Fruit fly (Drosophila melanogaster) whole organism, embryonic: ENCODE results near the gene CG33664.
A peak's percentile ranks its signal among the peaks of the same experiment; 100 is the strongest.

ENCODE experiments used
- B-H2 ChIP-seq: fragments of 200-800 bp; sonication (Bioruptor generic); optimal IDR thresholded peaks from 2 replicates; lab custom pipeline; 2018; ENCODE audit warnings: missing biosample characterization, mild to moderate bottlenecking, missing genetic modification characterization
- Bteb2 ChIP-seq: fragments of 200-800 bp; sonication (Bioruptor generic); optimal IDR thresholded peaks from 2 replicates; lab custom pipeline; 2016; ENCODE audit warnings: missing biosample characterization, missing genetic modification characterization
- CG10267 ChIP-seq: fragments of 200-800 bp; sonication (Bioruptor generic); optimal IDR thresholded peaks from 2 replicates; lab custom pipeline; 2018; ENCODE audit warnings: missing biosample characterization, mild to moderate bottlenecking, missing genetic modification characterization, moderate library complexity
- CG12104 ChIP-seq: fragments of 200-800 bp; sonication (Bioruptor generic); optimal IDR thresholded peaks from 3 replicates; lab custom pipeline; 2016; ENCODE audit warnings: missing biosample characterization, missing genetic modification characterization
- CG12236 ChIP-seq: fragments of 200-800 bp; sonication (Bioruptor generic); optimal IDR thresholded peaks from 2 replicates; lab custom pipeline; 2016; ENCODE audit warnings: missing biosample characterization, missing genetic modification characterization
- CG1233 ChIP-seq: fragments of 200-800 bp; sonication (Bioruptor generic); optimal IDR thresholded peaks from 4 replicates; lab custom pipeline; 2018; ENCODE audit warnings: missing biosample characterization, mild to moderate bottlenecking, missing genetic modification characterization
- CG13296 ChIP-seq: fragments of 200-800 bp; sonication (Bioruptor generic); optimal IDR thresholded peaks from 3 replicates; lab custom pipeline; 2018; ENCODE audit warnings: missing biosample characterization, mild to moderate bottlenecking, missing genetic modification characterization
- CG1602 ChIP-seq: fragments of 200-800 bp; sonication (Bioruptor generic); optimal IDR thresholded peaks from 3 replicates; lab custom pipeline; 2016; ENCODE audit warnings: missing biosample characterization, missing genetic modification characterization
- CG17829 ChIP-seq: fragments of 200-800 bp; optimal IDR thresholded peaks from 2 replicates; lab custom pipeline; 2019; ENCODE audit warnings: missing biosample characterization, mild to moderate bottlenecking, missing genetic modification characterization, moderate library complexity
- CG17912 ChIP-seq: fragments of 200-800 bp; sonication (Bioruptor generic); optimal IDR thresholded peaks from 2 replicates; lab custom pipeline; 2018; ENCODE audit warnings: missing biosample characterization, mild to moderate bottlenecking, missing genetic modification characterization
- CG2116 ChIP-seq: fragments of 200-800 bp; sonication (Bioruptor generic); optimal IDR thresholded peaks from 3 replicates; lab custom pipeline; 2018; ENCODE audit warnings: missing biosample characterization, mild to moderate bottlenecking, missing genetic modification characterization
- CG33213 ChIP-seq: fragments of 200-800 bp; sonication (Bioruptor generic); optimal IDR thresholded peaks from 3 replicates; lab custom pipeline; 2016; ENCODE audit warnings: missing biosample characterization, missing genetic modification characterization
- CG4404 ChIP-seq: fragments of 200-800 bp; sonication (Bioruptor generic); IDR thresholded peaks from 2 replicates; pipeline ENCODE4 v1.3.6; 2022; ENCODE audit warnings: missing biosample characterization, missing genetic modification characterization
- CG4424 ChIP-seq: fragments of 200-800 bp; sonication (Bioruptor generic); optimal IDR thresholded peaks from 3 replicates; lab custom pipeline; 2016; ENCODE audit warnings: missing biosample characterization, missing genetic modification characterization
- CG7271 ChIP-seq: fragments of 200-800 bp; sonication (Bioruptor generic); optimal IDR thresholded peaks from 2 replicates; lab custom pipeline; 2018; ENCODE audit warnings: missing biosample characterization, mild to moderate bottlenecking, missing genetic modification characterization, moderate library complexity
- CG7839 ChIP-seq: fragments of 200-800 bp; sonication (Bioruptor generic); optimal IDR thresholded peaks from 3 replicates; lab custom pipeline; 2018; ENCODE audit warnings: missing biosample characterization, mild to moderate bottlenecking, missing genetic modification characterization, moderate library complexity
- CG8089 ChIP-seq: fragments of 200-800 bp; sonication (Bioruptor generic); optimal IDR thresholded peaks from 3 replicates; lab custom pipeline; 2016; ENCODE audit warnings: missing biosample characterization, missing genetic modification characterization
- CG9797 ChIP-seq: fragments of 200-800 bp; sonication (Bioruptor generic); optimal IDR thresholded peaks from 3 replicates; lab custom pipeline; 2018; ENCODE audit warnings: missing biosample characterization, mild to moderate bottlenecking, missing genetic modification characterization
- Chrac-16 ChIP-seq: fragments of 200-800 bp; sonication (Bioruptor generic); optimal IDR thresholded peaks from 3 replicates; lab custom pipeline; 2016; ENCODE audit warnings: missing biosample characterization, missing genetic modification characterization
- Eip74EF ChIP-seq, 2 experiments: fragments of 200-800 bp in 1 of 2; fragments of >200 bp in 1 of 2; sonication (Bioruptor generic) in 1 of 2; optimal IDR thresholded peaks; 2 replicates each; lab custom pipeline; 2017 to 2019; ENCODE audit warnings: missing biosample characterization in 2 of 2, missing genetic modification characterization in 2 of 2, mild to moderate bottlenecking in 1 of 2, moderate library complexity in 1 of 2
- Gsc ChIP-seq: fragments of 200-800 bp; sonication (Bioruptor generic); IDR thresholded peaks from 2 replicates; pipeline ENCODE4 v1.3.6; 2022; ENCODE audit warnings: missing biosample characterization, missing genetic modification characterization
- Gug ChIP-seq: fragments of 200-800 bp; sonication (Bioruptor generic); IDR thresholded peaks from 4 replicates; pipeline ENCODE4 v1.3.6; 2022; ENCODE audit warnings: missing biosample characterization, missing genetic modification characterization
- HLH3B ChIP-seq: fragments of 200-800 bp; sonication (Bioruptor generic); IDR thresholded peaks from 2 replicates; pipeline ENCODE4 v1.3.6; 2022; ENCODE audit warnings: missing biosample characterization, missing genetic modification characterization
- HmgZ ChIP-seq: fragments of 200-800 bp; sonication (Bioruptor generic); optimal IDR thresholded peaks from 2 replicates; lab custom pipeline; 2018; ENCODE audit warnings: missing biosample characterization, mild to moderate bottlenecking, missing genetic modification characterization
- Jarid2 ChIP-seq: fragments of 200-800 bp; sonication (Bioruptor generic); optimal IDR thresholded peaks from 3 replicates; lab custom pipeline; 2017; ENCODE audit warnings: mild to moderate bottlenecking, missing biosample characterization, missing genetic modification reagents, missing genetic modification characterization
- Lhr ChIP-seq: fragments of 200-800 bp; sonication (Bioruptor generic); optimal IDR thresholded peaks from 3 replicates; lab custom pipeline; 2017; ENCODE audit warnings: mild to moderate bottlenecking, missing biosample characterization, missing genetic modification reagents, missing genetic modification characterization
- MBD-R2 ChIP-seq: fragments of 200-800 bp; sonication (Bioruptor generic); IDR thresholded peaks from 2 replicates; pipeline ENCODE4 v1.3.6; 2022; ENCODE audit warnings: missing biosample characterization, missing genetic modification characterization
- Max ChIP-seq: fragments of 200-800 bp; sonication (Bioruptor generic); optimal IDR thresholded peaks from 2 replicates; lab custom pipeline; 2016; ENCODE audit warnings: missing biosample characterization, mild to moderate bottlenecking, missing genetic modification characterization
- NFAT ChIP-seq: fragments of 200-800 bp; sonication (Bioruptor generic); IDR thresholded peaks from 2 replicates; pipeline ENCODE4 v1.3.6; 2022; ENCODE audit warnings: missing biosample characterization, missing genetic modification characterization
- Nf-YB ChIP-seq: fragments of 200-800 bp; sonication (Bioruptor generic); optimal IDR thresholded peaks from 3 replicates; lab custom pipeline; 2019; ENCODE audit warnings: missing biosample characterization, mild to moderate bottlenecking, missing genetic modification characterization, moderate library complexity
- Ptx1 ChIP-seq: fragments of 200-800 bp; sonication (Bioruptor generic); IDR thresholded peaks from 2 replicates; pipeline ENCODE4 v1.3.6; 2022; ENCODE audit warnings: missing biosample characterization, missing genetic modification characterization
- Usf ChIP-seq: fragments of 200-800 bp; sonication (Bioruptor generic); optimal IDR thresholded peaks from 2 replicates; lab custom pipeline; 2017; ENCODE audit warnings: missing genotype, missing biosample characterization, missing genetic modification characterization
- crol ChIP-seq: fragments of 200-800 bp; sonication (Bioruptor generic); IDR thresholded peaks from 2 replicates; pipeline ENCODE4 v1.3.6; 2022; ENCODE audit warnings: missing biosample characterization, missing genetic modification characterization
- da ChIP-seq: fragments of 200-800 bp; sonication (Bioruptor generic); optimal IDR thresholded peaks from 2 replicates; lab custom pipeline; 2016; ENCODE audit warnings: missing biosample characterization, missing genetic modification characterization
- esg ChIP-seq: fragments of 200-800 bp; sonication (Bioruptor generic); conservative IDR thresholded peaks from 2 replicates; pipeline ENCODE4 v1.3.6; 2022; ENCODE audit warnings: missing biosample characterization, missing genetic modification characterization
- ftz-f1 ChIP-seq: fragments of 200-800 bp; sonication (Bioruptor generic); optimal IDR thresholded peaks from 2 replicates; lab custom pipeline; 2016; ENCODE audit warnings: missing biosample characterization, missing genetic modification characterization
- gcm ChIP-seq: fragments of 200-800 bp; sonication (Bioruptor generic); optimal IDR thresholded peaks from 2 replicates; lab custom pipeline; 2019; ENCODE audit warnings: missing biosample characterization, mild to moderate bottlenecking, missing genetic modification characterization, moderate library complexity
- h ChIP-seq: fragments of >200 bp; optimal IDR thresholded peaks from 2 replicates; lab custom pipeline; 2017
- her ChIP-seq: fragments of 200-800 bp; sonication (Bioruptor generic); optimal IDR thresholded peaks from 2 replicates; lab custom pipeline; 2016; ENCODE audit warnings: missing biosample characterization, missing genetic modification characterization
- hkb ChIP-seq, 2 experiments: fragments of 200-800 bp in 1 of 2; fragments of >200 bp in 1 of 2; sonication (Bioruptor generic) in 1 of 2; IDR thresholded peaks in 1 of 2; optimal IDR thresholded peaks in 1 of 2; 2 replicates each; pipeline versions ENCODE4 v1.3.6 to Lab custom; 2017 to 2022; ENCODE audit warnings: missing biosample characterization in 1 of 2, missing genetic modification characterization in 1 of 2
- kay ChIP-seq: fragments of 200-800 bp; sonication (Bioruptor generic); optimal IDR thresholded peaks from 2 replicates; lab custom pipeline; 2016; ENCODE audit warnings: missing biosample characterization, missing genetic modification characterization
- knrl ChIP-seq: fragments of 200-800 bp; sonication (Bioruptor generic); IDR thresholded peaks from 3 replicates; pipeline ENCODE4 v1.3.6; 2022; ENCODE audit warnings: missing biosample characterization, missing genetic modification characterization; ENCODE audit not compliant: partially characterized antibody
- maf-S ChIP-seq: fragments of 200-800 bp; sonication (Bioruptor generic); optimal IDR thresholded peaks from 2 replicates; lab custom pipeline; 2016; ENCODE audit warnings: missing biosample characterization, missing genetic modification characterization
- pnt ChIP-seq: fragments of 200-800 bp; sonication (Bioruptor generic); optimal IDR thresholded peaks from 3 replicates; lab custom pipeline; 2016; ENCODE audit warnings: missing biosample characterization, missing genetic modification characterization
- pros ChIP-seq: fragments of 200-800 bp; sonication (Bioruptor generic); optimal IDR thresholded peaks from 3 replicates; lab custom pipeline; 2019; ENCODE audit warnings: missing biosample characterization, mild to moderate bottlenecking, missing genetic modification characterization, moderate library complexity
- pum ChIP-seq: fragments of 200-800 bp; sonication (Bioruptor generic); optimal IDR thresholded peaks from 2 replicates; lab custom pipeline; 2016; ENCODE audit warnings: missing biosample characterization, missing genetic modification characterization
- scrt ChIP-seq: fragments of 200-800 bp; sonication (Bioruptor generic); optimal IDR thresholded peaks from 2 replicates; lab custom pipeline; 2018; ENCODE audit warnings: missing biosample characterization, mild to moderate bottlenecking, missing genetic modification characterization, moderate library complexity
- slou ChIP-seq: fragments of 200-800 bp; sonication (Bioruptor generic); optimal IDR thresholded peaks from 3 replicates; lab custom pipeline; 2016; ENCODE audit warnings: missing biosample characterization, missing genetic modification characterization
- unpg ChIP-seq: fragments of 200-800 bp; sonication (Bioruptor generic); optimal IDR thresholded peaks from 3 replicates; lab custom pipeline; 2018; ENCODE audit warnings: missing biosample characterization, mild to moderate bottlenecking, missing genetic modification characterization, moderate library complexity
- vfl ChIP-seq: fragments of 200-800 bp; sonication (Bioruptor generic); optimal IDR thresholded peaks from 2 replicates; lab custom pipeline; 2016; ENCODE audit warnings: missing biosample characterization, missing genetic modification characterization
- zfh2 ChIP-seq: fragments of 200-800 bp; sonication (Bioruptor generic); optimal IDR thresholded peaks from 2 replicates; lab custom pipeline; 2016; ENCODE audit warnings: missing biosample characterization, missing genetic modification characterization

The CG33664 gene

DNA sequence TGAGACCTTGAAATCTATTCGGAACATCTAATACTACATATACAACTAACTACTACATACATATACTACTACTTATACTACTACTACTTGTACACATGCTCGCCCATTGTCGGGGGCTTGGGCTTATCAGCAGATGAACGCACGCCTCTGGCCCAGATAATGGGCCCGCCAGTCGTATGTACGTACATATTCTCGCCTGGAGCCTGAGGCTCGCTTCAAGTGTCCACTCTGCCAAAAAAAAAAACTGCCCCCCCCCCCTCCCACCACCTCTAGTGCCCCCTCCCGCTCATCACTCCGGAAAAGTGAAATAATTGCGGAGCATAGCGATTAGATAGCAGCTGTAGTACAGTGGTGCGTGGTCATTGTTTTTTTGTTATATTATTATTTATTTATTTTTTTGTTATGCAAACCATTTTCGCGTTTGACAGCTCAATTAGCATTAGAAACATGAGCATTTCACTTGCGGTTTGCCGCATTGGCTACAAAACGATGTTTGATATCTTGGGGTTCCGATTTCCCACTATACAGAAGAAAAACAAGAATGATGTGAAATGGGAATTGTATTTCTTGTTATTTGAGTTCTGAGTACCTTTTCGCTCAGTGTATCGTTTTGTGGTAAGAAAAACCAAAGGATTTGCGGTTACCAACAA lies 27.1 kb upstream of the CG33664 start (continued):
- TF ChIP-seq Eip74EF (GFP tag; optimal IDR thresholded peaks at IDR 0.05; lab: Kevin White, UChicago) (no peak), gcm (GFP tag; lab: Kevin White, UChicago) (no peak), da (GFP tag; lab: Kevin White, UChicago) (no peak), pros (GFP tag; lab: Kevin White, UChicago) (no peak), ftz-f1 (GFP tag; lab: Kevin White, UChicago) (no peak), CG7271 (no peak), CG7839 (tag; lab: Kevin White, UChicago) (peak; percentile 38), Gug (GFP tag; lab: Robert Waterston, UW) (no peak), B-H2 (no peak), maf-S (GFP tag; lab: Kevin White, UChicago) (no peak), kay (GFP tag; lab: Kevin White, UChicago) (no peak), crol (peak; percentile 95), knrl (GFP tag; lab: Robert Waterston, UW) (no peak), Chrac-16 (GFP tag; lab: Kevin White, UChicago) (no peak), Jarid2 (no peak), CG33213 (GFP tag; lab: Kevin White, UChicago) (no peak), pum (GFP tag; lab: Kevin White, UChicago) (no peak), CG1602 (GFP tag; lab: Kevin White, UChicago) (no peak), CG8089 (GFP tag; lab: Kevin White, UChicago) (no peak), CG10267 (tag; lab: Kevin White, UChicago) (no peak), h (no peak), MBD-R2 (no peak), CG2116 (GFP tag; lab: Kevin White, UChicago) (no peak), Gsc (GFP tag; lab: Robert Waterston, UW) (no peak), CG9797 (GFP tag; lab: Kevin White, UChicago) (no peak), CG4424 (GFP tag; lab: Kevin White, UChicago) (no peak), CG12104 (no peak), zfh2 (GFP tag; lab: Kevin White, UChicago) (peak; percentile 11), CG17829 (tag; lab: Kevin White, UChicago) (no peak), hkb (optimal IDR thresholded peaks at IDR 0.05; lab: Kevin White, UChicago) (no peak), hkb (GFP tag; IDR thresholded peaks at IDR 0.05; lab: Robert Waterston, UW) (no peak), Bteb2 (GFP tag; lab: Kevin White, UChicago) (no peak), CG1233 (GFP tag; lab: Kevin White, UChicago) (no peak), unpg (GFP tag; lab: Kevin White, UChicago) (no peak), vfl (GFP tag; lab: Kevin White, UChicago) (no peak), slou (GFP tag; lab: Kevin White, UChicago) (no peak), NFAT (no peak), Max (GFP tag; lab: Kevin White, UChicago) (no peak), Nf-YB (GFP tag; lab: Kevin White, UChicago) (no peak), her (GFP tag; lab: Kevin White, UChicago) (no peak), HLH3B (GFP tag; lab: Robert Waterston, UW) (no peak), CG4404 (GFP tag; lab: Robert Waterston, UW) (no peak), CG13296 (GFP tag; lab: Kevin White, UChicago) (peak; percentile 25), Ptx1 (GFP tag; lab: Robert Waterston, UW) (peak; percentile 29; the same call in 1 of the 2 replicates), esg (GFP tag; lab: Robert Waterston, UW) (no peak), CG17912 (no peak), HmgZ (tag; lab: Kevin White, UChicago) (peak; percentile 41), pnt (no peak), scrt (GFP tag; lab: Kevin White, UChicago) (no peak), Lhr (GFP tag; lab: Kevin White, UChicago) (no peak), Usf (GFP tag; lab: Kevin White, UChicago) (no peak), CG12236 (GFP tag; lab: Kevin White, UChicago) (no peak)
